Fruit fly (Drosophila melanogaster): ENCODE measurements around the gene CG43318.

dm6 chr3R:15853347-15853746, 20.1 kb upstream of the CG43318 start, which contains the start of gene cv-d:
- no peak for TF ChIP-seq CG8119 (GFP tag; IDR thresholded peaks at IDR 0.05)
- no peak for TF ChIP-seq fd85E (GFP tag; optimal IDR thresholded peaks at IDR 0.05)
- no peak for TF ChIP-seq CG34406 (GFP tag; optimal IDR thresholded peaks at IDR 0.05)
